Worm (Caenorhabditis elegans) whole organism, mixed stage, embryonic: ENCODE data around the gene pud-4.
"Not testable (repeated sequence)": the region's sequence is repeated elsewhere in the genome, so short reads cannot be mapped to it uniquely, and the experiment has no call there.

Experiments used
- elt-1 ChIP-seq: sonication (generic microtip); optimal IDR thresholded peaks from 2 replicates; lab custom pipeline; 2017; ENCODE audit warnings: missing genetic modification characterization, mild to moderate bottlenecking, missing compliant biosample characterization, antibody characterized with exemption, moderate library complexity, borderline replicate concordance; ENCODE audit not compliant: insufficient read depth
- lsy-2 ChIP-seq: fragments of 150-350 bp; optimal IDR thresholded peaks from 2 replicates; lab custom pipeline; 2014; ENCODE audit warnings: missing biosample characterization, missing genetic modification characterization

DNA sequence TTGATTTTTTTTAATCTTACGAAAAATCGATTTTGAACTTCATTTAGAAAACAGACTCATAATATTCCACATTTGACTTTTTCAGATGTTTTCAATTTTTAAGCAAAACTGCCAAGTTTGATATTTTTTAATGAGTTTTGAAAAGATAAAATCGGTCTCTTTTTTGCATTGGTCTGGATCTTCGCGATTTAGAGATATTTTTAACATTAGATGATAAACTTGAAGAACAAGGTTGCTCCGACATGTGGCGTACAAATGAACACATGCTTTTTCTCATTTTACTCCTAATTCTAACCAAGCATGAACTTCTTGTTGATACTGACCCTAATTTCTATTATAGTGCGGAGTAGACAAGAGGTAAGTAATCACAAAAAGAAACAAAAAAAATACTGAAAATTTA is 5.1 kb downstream of the pud-4 start, which contains the start of gene irld-32:
- not testable (repeated sequence) for TF ChIP-seq lsy-2, elt-1 (tag; lab: Kevin White, UChicago)
